Worm (Caenorhabditis elegans) whole organism, early embryonic: ENCODE measurements around the gene R08C7.1.

ENCODE experiments used
- B0310.2 ChIP-seq: sonication (generic microtip); optimal IDR thresholded peaks from 2 replicates; lab custom pipeline; 2016; ENCODE audit warnings: mild to moderate bottlenecking, missing genetic modification characterization, missing compliant biosample characterization
- ama-1 ChIP-seq: fragments of 150-350 bp; optimal IDR thresholded peaks from 2 replicates; lab custom pipeline; 2014
- ceh-13 ChIP-seq: fragments of 200-800 bp; sonication (Bioruptor generic); optimal IDR thresholded peaks from 2 replicates; lab custom pipeline; 2018; ENCODE audit warnings: mild to moderate bottlenecking, missing genetic modification characterization, missing compliant biosample characterization
- ceh-36 ChIP-seq: sonication (generic microtip); optimal IDR thresholded peaks from 2 replicates; lab custom pipeline; 2016; ENCODE audit warnings: missing genetic modification characterization, inconsistent platforms, missing compliant biosample characterization
- ets-7 ChIP-seq: sonication (generic microtip); optimal IDR thresholded peaks from 2 replicates; lab custom pipeline; 2016; ENCODE audit warnings: missing genotype, missing genetic modification characterization, missing compliant biosample characterization
- flt-1 ChIP-seq: fragments of 200-800 bp; sonication (Bioruptor generic); IDR thresholded peaks from 2 replicates; pipeline ENCODE4 v1.3.6; 2022; ENCODE audit warnings: missing genetic modification characterization, missing compliant biosample characterization
- hmg-4 ChIP-seq: fragments of 200-800 bp; sonication (Bioruptor generic); optimal IDR thresholded peaks from 2 replicates; lab custom pipeline; 2018; ENCODE audit warnings: mild to moderate bottlenecking, missing genetic modification characterization, missing compliant biosample characterization
- pes-1 ChIP-seq: fragments of 200-800 bp; sonication (Bioruptor generic); IDR thresholded peaks from 2 replicates; pipeline ENCODE4 v1.3.6; 2022; ENCODE audit warnings: missing genetic modification reagents, missing genetic modification characterization, missing compliant biosample characterization
- scrt-1 ChIP-seq: fragments of 200-800 bp; sonication (Bioruptor generic); IDR thresholded peaks from 2 replicates; pipeline ENCODE4 v1.3.6; 2022; ENCODE audit warnings: missing genetic modification characterization, missing compliant biosample characterization
- sea-1 ChIP-seq: fragments of 200-800 bp; sonication (Bioruptor generic); conservative IDR thresholded peaks from 2 replicates; pipeline ENCODE4 v1.3.6; 2022; ENCODE audit warnings: missing genetic modification characterization, missing compliant biosample characterization
- tbx-11 ChIP-seq: fragments of 200-800 bp; sonication (Bioruptor generic); IDR thresholded peaks from 2 replicates; pipeline ENCODE4 v1.3.6; 2022; ENCODE audit warnings: missing genetic modification characterization, missing compliant biosample characterization
- tbx-37 ChIP-seq: fragments of 200-800 bp; sonication (Bioruptor generic); conservative IDR thresholded peaks from 2 replicates; pipeline ENCODE4 v1.3.6; 2022; ENCODE audit warnings: missing genetic modification reagents, missing genetic modification characterization, missing compliant biosample characterization

- TF ChIP-seq ama-1 (lab: Kevin White, UChicago) (no peak), sea-1 (GFP tag; lab: Robert Waterston, UW) (no peak), tbx-37 (GFP tag; lab: Robert Waterston, UW) (no peak), tbx-11 (GFP tag; lab: Robert Waterston, UW) (no peak), ets-7 (tag; lab: Kevin White, UChicago) (no peak), pes-1 (no peak), flt-1 (GFP tag; lab: Robert Waterston, UW) (no peak), ceh-36 (tag; lab: Kevin White, UChicago) (no peak), B0310.2 (tag; lab: Kevin White, UChicago) (no peak), hmg-4 (no peak), ceh-13 (GFP tag; lab: Kevin White, UChicago) (no peak), scrt-1 (GFP tag; lab: Robert Waterston, UW) (no peak)
Observed at ce11 chrIV:4449439-4449838, 2.2 kb upstream of the R08C7.1 start, which contains the start of gene R08C7.12.
